Worm (Caenorhabditis elegans) whole organism, L3 larva: Measurements from ENCODE around the gene cyp-14A1.

Experiments
- R02D3.7 ChIP-seq: fragments of 150-350 bp; optimal IDR thresholded peaks from 2 replicates; lab custom pipeline; 2014; ENCODE audit warnings: missing biosample characterization, missing genetic modification characterization
- ZK546.5 ChIP-seq: sonication (generic microtip); optimal IDR thresholded peaks from 2 replicates; lab custom pipeline; 2017; ENCODE audit warnings: missing biosample characterization, missing genetic modification characterization
- aly-2 ChIP-seq: fragments of 150-350 bp; optimal IDR thresholded peaks from 2 replicates; lab custom pipeline; 2014; ENCODE audit warnings: missing biosample characterization, missing genetic modification characterization
- ama-1 ChIP-seq: fragments of 150-350 bp; optimal IDR thresholded peaks from 2 replicates; lab custom pipeline; 2018
- ceh-16 ChIP-seq: sonication (generic microtip); optimal IDR thresholded peaks from 2 replicates; lab custom pipeline; 2017; ENCODE audit warnings: missing biosample characterization, missing genetic modification characterization
- ceh-28 ChIP-seq: fragments of 150-350 bp; optimal IDR thresholded peaks from 2 replicates; lab custom pipeline; 2014; ENCODE audit warnings: missing biosample characterization, missing genetic modification reagents, missing genetic modification characterization
- ceh-9 ChIP-seq: sonication (generic microtip); optimal IDR thresholded peaks from 2 replicates; lab custom pipeline; 2018; ENCODE audit warnings: missing biosample characterization, missing genetic modification characterization
- egl-5 ChIP-seq: fragments of 150-350 bp; optimal IDR thresholded peaks from 2 replicates; lab custom pipeline; 2017; ENCODE audit warnings: missing biosample characterization, missing genetic modification reagents, missing genetic modification characterization, inconsistent platforms
- elt-2 ChIP-seq: sonication (generic microtip); optimal IDR thresholded peaks from 2 replicates; lab custom pipeline; 2016; ENCODE audit warnings: missing genetic modification reagents, mild to moderate bottlenecking, missing genetic modification characterization, missing compliant biosample characterization
- elt-3 ChIP-seq, 3 experiments: fragments of 150-350 bp in 1 of 3; sonication (generic microtip) in 2 of 3; optimal IDR thresholded peaks; 2 replicates in 2 of 3; 4 replicates in 1 of 3; lab custom pipeline; 2014 to 2017; ENCODE audit warnings: missing biosample characterization in 3 of 3, missing genetic modification characterization in 3 of 3
- eor-1 ChIP-seq, 2 experiments: fragments of 150-350 bp; optimal IDR thresholded peaks; 2 replicates each; lab custom pipeline; 2014 to 2018; ENCODE audit warnings: missing biosample characterization in 2 of 2, missing genetic modification characterization in 2 of 2
- fkh-10 ChIP-seq: sonication (generic microtip); optimal IDR thresholded peaks from 2 replicates; lab custom pipeline; 2017; ENCODE audit warnings: missing biosample characterization, missing genetic modification reagents, missing genetic modification characterization
- fkh-2 ChIP-seq: fragments of 150-350 bp; optimal IDR thresholded peaks from 2 replicates; lab custom pipeline; 2014; ENCODE audit warnings: missing biosample characterization, missing genetic modification reagents, missing genetic modification characterization
- fos-1 ChIP-seq: fragments of 150-350 bp; optimal IDR thresholded peaks from 2 replicates; lab custom pipeline; 2014; ENCODE audit warnings: missing biosample characterization, missing genetic modification characterization
- jun-1 ChIP-seq: fragments of 150-350 bp; optimal IDR thresholded peaks from 2 replicates; lab custom pipeline; 2014; ENCODE audit warnings: missing biosample characterization, missing genetic modification reagents, missing genetic modification characterization
- lin-15B ChIP-seq: fragments of 150-350 bp; optimal IDR thresholded peaks from 2 replicates; lab custom pipeline; 2014; ENCODE audit warnings: missing biosample characterization, missing genetic modification characterization
- lin-39 ChIP-seq: fragments of 150-350 bp; optimal IDR thresholded peaks from 2 replicates; lab custom pipeline; 2018; ENCODE audit warnings: missing biosample characterization, missing genetic modification reagents, missing genetic modification characterization
- lsy-12 ChIP-seq: sonication (generic microtip); optimal IDR thresholded peaks from 2 replicates; lab custom pipeline; 2016; ENCODE audit warnings: mild to moderate bottlenecking, missing genetic modification characterization, missing compliant biosample characterization
- mdl-1 ChIP-seq: fragments of 150-350 bp; optimal IDR thresholded peaks from 2 replicates; lab custom pipeline; 2014; ENCODE audit warnings: missing biosample characterization, missing genetic modification characterization
- mml-1 ChIP-seq: fragments of 150-350 bp; sonication (generic microtip); optimal IDR thresholded peaks from 3 replicates; lab custom pipeline; 2014; ENCODE audit warnings: missing biosample characterization, missing genetic modification characterization
- nfya-1 ChIP-seq: sonication (generic microtip); optimal IDR thresholded peaks from 2 replicates; lab custom pipeline; 2017; ENCODE audit warnings: missing genetic modification characterization, mild to moderate bottlenecking, missing compliant biosample characterization, antibody characterized with exemption, moderate library complexity; ENCODE audit not compliant: insufficient read depth
- nhr-11 ChIP-seq: fragments of 150-350 bp; optimal IDR thresholded peaks from 2 replicates; lab custom pipeline; 2014; ENCODE audit warnings: missing biosample characterization, missing genetic modification characterization
- nhr-12 ChIP-seq: fragments of 150-350 bp; optimal IDR thresholded peaks from 2 replicates; lab custom pipeline; 2014; ENCODE audit warnings: missing biosample characterization, missing genetic modification characterization
- nhr-23 ChIP-seq: fragments of 150-350 bp; optimal IDR thresholded peaks from 2 replicates; lab custom pipeline; 2014; ENCODE audit warnings: missing biosample characterization, missing genetic modification reagents, missing genetic modification characterization
- nhr-237 ChIP-seq: fragments of 150-350 bp; optimal IDR thresholded peaks from 2 replicates; lab custom pipeline; 2014; ENCODE audit warnings: missing biosample characterization, missing genetic modification characterization
- nhr-25 ChIP-seq: sonication (generic microtip); optimal IDR thresholded peaks from 2 replicates; lab custom pipeline; 2017; ENCODE audit warnings: missing biosample characterization, missing genetic modification characterization
- nhr-28 ChIP-seq: fragments of 150-350 bp; optimal IDR thresholded peaks from 2 replicates; lab custom pipeline; 2014; ENCODE audit warnings: missing biosample characterization, missing genetic modification characterization
- nhr-43 ChIP-seq: sonication (generic microtip); optimal IDR thresholded peaks from 2 replicates; lab custom pipeline; 2016; ENCODE audit warnings: mild to moderate bottlenecking, missing genetic modification characterization, missing compliant biosample characterization; ENCODE audit not compliant: poor library complexity, severe bottlenecking
- nhr-67 ChIP-seq: fragments of 150-350 bp; optimal IDR thresholded peaks from 2 replicates; lab custom pipeline; 2014; ENCODE audit warnings: missing biosample characterization, missing genetic modification characterization
- nhr-76 ChIP-seq: fragments of 150-350 bp; sonication (generic microtip); optimal IDR thresholded peaks from 5 replicates; lab custom pipeline; 2014; ENCODE audit warnings: missing biosample characterization, missing genetic modification characterization
- nhr-77 ChIP-seq: fragments of 150-350 bp; optimal IDR thresholded peaks from 2 replicates; lab custom pipeline; 2014; ENCODE audit warnings: missing biosample characterization, missing genetic modification characterization
- pha-4 ChIP-seq: fragments of 150-350 bp; optimal IDR thresholded peaks from 2 replicates; lab custom pipeline; 2014; ENCODE audit warnings: missing biosample characterization, missing genetic modification reagents, missing genetic modification characterization
- sea-2 ChIP-seq: fragments of 150-350 bp; sonication (generic microtip); optimal IDR thresholded peaks from 4 replicates; lab custom pipeline; 2014; ENCODE audit warnings: missing biosample characterization, missing genetic modification reagents, missing genetic modification characterization
- skn-1 ChIP-seq: fragments of 150-350 bp; optimal IDR thresholded peaks from 2 replicates; lab custom pipeline; 2014; ENCODE audit warnings: missing biosample characterization, missing genetic modification characterization
- snpc-4 ChIP-seq: fragments of 150-350 bp; optimal IDR thresholded peaks from 2 replicates; lab custom pipeline; 2014; ENCODE audit warnings: missing biosample characterization, missing genetic modification characterization
- tbx-2 ChIP-seq: sonication (generic microtip); optimal IDR thresholded peaks from 2 replicates; lab custom pipeline; 2016; ENCODE audit warnings: mild to moderate bottlenecking, missing genetic modification characterization, missing compliant biosample characterization
- unc-39 ChIP-seq: sonication (generic microtip); optimal IDR thresholded peaks from 4 replicates; lab custom pipeline; 2017; ENCODE audit warnings: missing biosample characterization, missing genetic modification characterization
- unc-62 ChIP-seq: fragments of 150-350 bp; sonication (generic microtip); optimal IDR thresholded peaks from 4 replicates; lab custom pipeline; 2014; ENCODE audit warnings: missing biosample characterization, missing genetic modification reagents, missing genetic modification characterization
- zag-1 ChIP-seq: fragments of 150-350 bp; optimal IDR thresholded peaks from 2 replicates; lab custom pipeline; 2014; ENCODE audit warnings: missing biosample characterization, missing genetic modification characterization
- ztf-4 ChIP-seq: fragments of 150-350 bp; optimal IDR thresholded peaks from 2 replicates; lab custom pipeline; 2014; ENCODE audit warnings: missing biosample characterization, missing genetic modification characterization

Gene cyp-14A1

DNA sequence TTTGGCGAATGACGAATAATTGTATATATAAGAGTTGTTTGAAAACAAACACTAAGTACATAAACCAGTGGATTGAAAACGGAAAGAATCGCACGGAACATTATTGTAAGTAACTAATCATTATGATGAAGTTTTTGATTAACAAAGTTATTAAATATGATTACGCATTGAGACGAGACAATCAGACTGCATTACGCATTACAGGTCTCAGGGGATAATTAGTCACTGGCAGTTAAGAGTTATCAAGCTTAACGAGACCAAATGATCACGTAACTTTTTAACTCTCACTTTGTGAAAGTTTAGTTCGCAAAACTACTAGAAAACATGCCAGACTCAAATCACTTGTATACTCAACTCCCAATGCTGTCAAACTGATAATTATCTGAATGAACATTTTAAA is 36.2 kb upstream of the cyp-14A1 start, which contains the start of gene srd-42:
TSS of gene srd-42 (minus strand) at position 101 of the 400 bp plus-strand sequence.
- TF ChIP-seq egl-5 (tag; lab: Kevin White, UChicago) (no peak), aly-2 (tag; lab: Kevin White, UChicago) (no peak), tbx-2 (tag; lab: Kevin White, UChicago) (no peak), nhr-12 (tag; lab: Kevin White, UChicago) (no peak), mdl-1 (tag; lab: Kevin White, UChicago) (no peak), nhr-11 (tag; lab: Kevin White, UChicago) (no peak), ztf-4 (tag; lab: Kevin White, UChicago) (no peak), unc-39 (no peak), skn-1 (tag; lab: Kevin White, UChicago) (no peak), unc-62 (GFP tag; lab: Kevin White, UChicago) (no peak), nfya-1 (tag; lab: Kevin White, UChicago) (no peak), ama-1 (lab: Kevin White, UChicago) (no peak), nhr-28 (no peak), snpc-4 (tag; lab: Kevin White, UChicago) (no peak), lin-15B (tag; lab: Kevin White, UChicago) (no peak), pha-4 (tag; lab: Kevin White, UChicago) (no peak), lin-39 (tag; lab: Kevin White, UChicago) (no peak)

ce11 chrX:13300503-13300902 is 33.3 kb upstream of the cyp-14A1 start, which contains the start of gene srd-39:
Gene srd-39 (minus strand): TSS chrX:13300603.
- no peak for TF ChIP-seq ama-1 (lab: Kevin White, UChicago)

ce11 chrX:13294669-13295068 is 27.5 kb upstream of the cyp-14A1 start, which contains the start of gene srd-36:
Gene srd-36 (minus strand): TSS chrX:13294769.
- no peak for TF ChIP-seq lsy-12 (tag; lab: Kevin White, UChicago)
- TF ChIP-seq mml-1, result no peak
- no peak for TF ChIP-seq nhr-77 (tag; lab: Kevin White, UChicago)
- TF ChIP-seq tbx-2 (tag; lab: Kevin White, UChicago), result no peak
- TF ChIP-seq nhr-76 (tag; lab: Kevin White, UChicago), result no peak
- TF ChIP-seq snpc-4 (tag; lab: Kevin White, UChicago), result no peak
- no peak for TF ChIP-seq unc-39
- no peak for TF ChIP-seq nhr-28
- TF ChIP-seq nhr-12 (tag; lab: Kevin White, UChicago), result no peak
- no peak for TF ChIP-seq skn-1 (tag; lab: Kevin White, UChicago)
- TF ChIP-seq sea-2, result no peak
- no peak for TF ChIP-seq fkh-2 (tag; lab: Kevin White, UChicago)
- no peak for TF ChIP-seq mdl-1 (tag; lab: Kevin White, UChicago)
- TF ChIP-seq ztf-4 (tag; lab: Kevin White, UChicago), result no peak
- no peak for TF ChIP-seq ZK546.5 (tag; lab: Kevin White, UChicago)

DNA sequence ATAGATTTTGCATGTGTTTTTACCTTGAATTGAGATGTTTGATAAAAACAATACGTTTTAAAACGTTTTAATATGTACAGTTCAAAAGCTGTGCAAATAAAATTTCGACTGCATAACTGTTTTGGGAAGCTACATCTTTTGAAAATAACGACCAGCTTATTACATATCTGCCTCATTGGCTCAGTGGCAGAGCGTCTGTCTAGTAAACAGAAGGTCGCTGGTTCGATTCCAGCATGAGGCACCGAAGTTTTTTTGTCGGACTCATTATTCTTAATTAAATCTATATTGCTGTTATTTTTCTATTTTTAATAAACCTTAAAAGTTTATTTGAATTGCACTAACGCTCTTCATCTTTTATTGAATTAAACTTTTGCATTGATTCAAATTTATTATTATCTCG is 25.9 kb upstream of the cyp-14A1 start:
- no peak for TF ChIP-seq nhr-237 (tag; lab: Kevin White, UChicago)
- no peak for TF ChIP-seq nhr-67
- TF ChIP-seq zag-1 (tag; lab: Kevin White, UChicago), result no peak
- no peak for TF ChIP-seq fkh-2 (tag; lab: Kevin White, UChicago)
- TF ChIP-seq sea-2, result no peak
- TF ChIP-seq lin-15B (tag; lab: Kevin White, UChicago), result no peak
- TF ChIP-seq ceh-16 (tag; lab: Kevin White, UChicago), result no peak
- TF ChIP-seq elt-2 (tag; lab: Kevin White, UChicago), result no peak
- no peak for TF ChIP-seq ceh-9 (tag; lab: Kevin White, UChicago)
- TF ChIP-seq nhr-43, result no peak
- TF ChIP-seq nhr-23 (tag; lab: Kevin White, UChicago), result no peak
- no peak for TF ChIP-seq ceh-28 (tag; lab: Kevin White, UChicago)
- no peak for TF ChIP-seq nhr-25 (tag; lab: Kevin White, UChicago)
- TF ChIP-seq ztf-4 (tag; lab: Kevin White, UChicago), result no peak
- TF ChIP-seq aly-2 (tag; lab: Kevin White, UChicago), result no peak
- no peak for TF ChIP-seq lsy-12 (tag; lab: Kevin White, UChicago)

- TF ChIP-seq elt-3 (tag; optimal IDR thresholded peaks at IDR 0.05; lab: Kevin White, UChicago), result no peak
- no peak for TF ChIP-seq jun-1
- TF ChIP-seq snpc-4 (tag; lab: Kevin White, UChicago), result no peak
- TF ChIP-seq ztf-4 (tag; lab: Kevin White, UChicago), result no peak
- no peak for TF ChIP-seq nhr-11 (tag; lab: Kevin White, UChicago)
- no peak for TF ChIP-seq nhr-77 (tag; lab: Kevin White, UChicago)
- TF ChIP-seq lsy-12 (tag; lab: Kevin White, UChicago), result no peak
- no peak for TF ChIP-seq eor-1 (tag; optimal IDR thresholded peaks at IDR 0.05; lab: Kevin White, UChicago)
- no peak for TF ChIP-seq ZK546.5 (tag; lab: Kevin White, UChicago)
- no peak for TF ChIP-seq R02D3.7 (tag; lab: Kevin White, UChicago)
- no peak for TF ChIP-seq fkh-10 (GFP tag; lab: Kevin White, UChicago)
- no peak for TF ChIP-seq unc-39
- TF ChIP-seq mml-1, result no peak
- TF ChIP-seq fos-1 (tag; lab: Kevin White, UChicago), result no peak
Observed at ce11 chrX:13291506-13291905, 24.4 kb upstream of the cyp-14A1 start, which contains the start of gene srd-38. Gene srd-38 (plus strand): TSS chrX:13291806.
